Fruit fly (Drosophila melanogaster) Kc167 (cell line): ENCODE results near the gene CG6171.
A peak's percentile ranks its signal among the peaks of the same experiment; 100 is the strongest.

Experiments
- h ChIP-seq: fragments of >200 bp; optimal IDR thresholded peaks from 3 replicates; lab custom pipeline; 2018; ENCODE audit warnings: missing external identifiers
- psq ChIP-seq: fragments of >200 bp; optimal IDR thresholded peaks from 2 replicates; lab custom pipeline; 2017; ENCODE audit warnings: missing external identifiers
- ttk ChIP-seq: sonication (Bioruptor generic); optimal IDR thresholded peaks from 2 replicates; lab custom pipeline; 2017; ENCODE audit warnings: missing external identifiers

- peak; percentile 90 for TF ChIP-seq psq
- TF ChIP-seq ttk (lab: Kevin White, UChicago), result no peak
- no peak for TF ChIP-seq h (lab: Kevin White, UChicago)
These were observed 44.6 kb upstream of the CG6171 start, which contains the start of gene Atx2 for dm6 chr3R:15408131-15408731.
